Worm (Caenorhabditis elegans): ENCODE data around the gene D1086.9.
A peak's percentile ranks its signal among the peaks of the same experiment; 100 is the strongest.

The D1086.9 gene

ce11 chrV:14126341-14126924, 22.4 kb downstream of the D1086.9 start:
- no peak for TF ChIP-seq sea-2 (GFP tag; optimal IDR thresholded peaks at IDR 0.05)
- no peak for TF ChIP-seq ceh-16 (tag; optimal IDR thresholded peaks at IDR 0.05)
- peak; percentile 13 for TF ChIP-seq hmg-11 (tag; optimal IDR thresholded peaks at IDR 0.05)
- TF ChIP-seq lin-39 (tag; optimal IDR thresholded peaks at IDR 0.05): peak; percentile 27
- no peak for TF ChIP-seq elt-2 (tag; optimal IDR thresholded peaks at IDR 0.05)

ce11 chrV:14127834-14128233, 23.8 kb downstream of the D1086.9 start:
- TF ChIP-seq nhr-77 (tag; optimal IDR thresholded peaks at IDR 0.05) (no peak), nhr-237 (tag; optimal IDR thresholded peaks at IDR 0.05) (no peak), elt-2 (tag; optimal IDR thresholded peaks at IDR 0.05) (peak; percentile 47), elt-3 (tag; optimal IDR thresholded peaks at IDR 0.05) (no peak), pha-4 (tag; optimal IDR thresholded peaks at IDR 0.05) (peak; percentile 72), nhr-76 (tag; optimal IDR thresholded peaks at IDR 0.05) (no peak)

DNA sequence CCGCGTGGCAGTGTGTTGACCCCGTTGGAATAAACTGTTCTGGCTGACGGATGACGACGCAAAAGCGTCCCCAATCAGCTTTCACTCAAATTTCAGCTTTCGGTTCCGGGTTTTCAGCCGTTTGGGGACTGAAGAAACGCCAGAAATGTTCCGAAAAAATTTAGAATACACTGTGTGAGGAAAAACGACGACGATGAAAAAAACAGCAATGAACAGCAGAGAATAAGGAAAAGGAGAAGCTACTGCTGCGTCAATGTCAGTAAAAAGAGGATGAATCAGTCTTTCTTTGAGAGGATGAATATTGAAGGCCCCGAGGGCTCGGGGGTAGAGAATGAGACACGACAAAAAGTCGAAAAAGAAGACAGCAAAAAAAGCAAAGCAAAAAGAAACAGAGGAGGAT, 24.8 kb downstream of the D1086.9 start:
- TF ChIP-seq nhr-237 (tag; optimal IDR thresholded peaks at IDR 0.05) (no peak), daf-12 (tag; optimal IDR thresholded peaks at IDR 0.05) (no peak), lin-15B (tag; optimal IDR thresholded peaks at IDR 0.05) (no peak), ztf-11 (tag; optimal IDR thresholded peaks at IDR 0.05) (no peak), ceh-9 (tag; optimal IDR thresholded peaks at IDR 0.05) (no peak), nhr-12 (tag; optimal IDR thresholded peaks at IDR 0.05) (no peak)

ce11 chrV:14130226-14130625, 26.2 kb downstream of the D1086.9 start:
- TF ChIP-seq elt-1 (tag; optimal IDR thresholded peaks at IDR 0.05) (no peak), mdl-1 (tag; optimal IDR thresholded peaks at IDR 0.05) (no peak), pqm-1 (tag; optimal IDR thresholded peaks at IDR 0.05) (no peak), R02D3.7 (tag; optimal IDR thresholded peaks at IDR 0.05) (no peak), lin-15B (tag; optimal IDR thresholded peaks at IDR 0.05) (no peak), nhr-76 (tag; optimal IDR thresholded peaks at IDR 0.05) (no peak)

DNA sequence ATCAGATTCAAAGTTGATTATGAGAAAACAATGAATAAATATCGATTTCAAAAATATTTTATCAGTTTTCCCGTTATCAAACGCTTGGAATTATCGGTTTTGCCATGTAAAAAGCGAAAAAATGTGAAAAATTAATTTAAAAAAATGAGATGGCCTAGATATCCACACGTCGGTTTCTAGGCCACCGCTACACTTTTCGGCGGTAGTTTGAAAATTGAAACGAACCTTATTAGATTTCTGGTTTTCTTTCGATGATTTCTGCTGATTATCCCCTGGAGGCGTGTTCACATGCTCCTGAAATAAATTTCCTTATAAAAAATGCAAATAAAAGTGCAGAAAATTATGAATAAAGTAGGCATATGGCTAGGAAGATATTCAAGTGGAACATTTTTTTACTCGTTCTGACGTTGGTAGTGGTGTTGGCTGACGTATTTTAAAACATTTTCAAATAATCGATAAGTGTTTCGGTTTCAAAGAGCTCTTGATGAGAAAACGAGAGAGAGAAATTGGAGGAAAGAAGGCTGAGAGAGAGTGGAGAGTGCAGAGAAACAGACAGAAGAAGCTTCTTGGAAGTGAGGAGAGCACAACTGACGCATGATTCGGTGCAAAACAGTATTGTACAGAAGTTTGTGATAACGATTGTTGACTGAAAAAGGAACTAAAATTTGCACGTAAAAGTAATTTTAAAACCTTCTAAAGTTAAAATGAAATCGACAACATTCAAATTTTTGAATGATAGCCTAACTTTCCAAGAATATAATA, 29.1 kb downstream of the D1086.9 start:
- TF ChIP-seq nhr-67 (tag; optimal IDR thresholded peaks at IDR 0.05) (no peak), ceh-28 (tag; optimal IDR thresholded peaks at IDR 0.05) (peak; percentile 38), egl-5 (tag; optimal IDR thresholded peaks at IDR 0.05) (no peak), ceh-9 (tag; optimal IDR thresholded peaks at IDR 0.05) (no peak), pha-4 (tag; optimal IDR thresholded peaks at IDR 0.05) (no peak), aly-2 (tag; optimal IDR thresholded peaks at IDR 0.05) (no peak), lin-15B (tag; optimal IDR thresholded peaks at IDR 0.05) (no peak), daf-12 (tag; optimal IDR thresholded peaks at IDR 0.05) (no peak), unc-39 (tag; optimal IDR thresholded peaks at IDR 0.05) (no peak), fos-1 (tag; optimal IDR thresholded peaks at IDR 0.05) (no peak), fkh-10 (GFP tag; optimal IDR thresholded peaks at IDR 0.05) (no peak), elt-2 (tag; optimal IDR thresholded peaks at IDR 0.05) (peak; percentile 39), skn-1 (tag; optimal IDR thresholded peaks at IDR 0.05) (no peak), jun-1 (tag; optimal IDR thresholded peaks at IDR 0.05) (no peak), nhr-76 (tag; optimal IDR thresholded peaks at IDR 0.05) (no peak), nhr-25 (tag; optimal IDR thresholded peaks at IDR 0.05) (no peak), ztf-4 (tag; optimal IDR thresholded peaks at IDR 0.05) (no peak), fkh-2 (tag; optimal IDR thresholded peaks at IDR 0.05) (no peak), elt-1 (tag; optimal IDR thresholded peaks at IDR 0.05) (no peak), ceh-16 (tag; optimal IDR thresholded peaks at IDR 0.05) (no peak), nhr-77 (tag; optimal IDR thresholded peaks at IDR 0.05) (no peak), hmg-11 (tag; optimal IDR thresholded peaks at IDR 0.05) (no peak), R02D3.7 (tag; optimal IDR thresholded peaks at IDR 0.05) (no peak), ceh-82 (tag; optimal IDR thresholded peaks at IDR 0.05) (no peak), nfya-1 (tag; optimal IDR thresholded peaks at IDR 0.05; ENCODE audit: insufficient read depth) (peak; percentile 22), zag-1 (tag; optimal IDR thresholded peaks at IDR 0.05) (no peak), pqm-1 (tag; optimal IDR thresholded peaks at IDR 0.05) (peak; percentile 31), ztf-11 (tag; optimal IDR thresholded peaks at IDR 0.05) (no peak), nhr-43 (tag; optimal IDR thresholded peaks at IDR 0.05; ENCODE audit: poor library complexity, severe bottlenecking) (no peak)
